Worm (Caenorhabditis elegans) whole organism, L4/young adult: ENCODE results near the gene ccdc-47.

Experiments
- W03F9.2 ChIP-seq: fragments of 150-350 bp; optimal IDR thresholded peaks from 2 replicates; lab custom pipeline; 2014; ENCODE audit warnings: missing biosample characterization, missing genetic modification characterization
- him-1 ChIP-seq: sonication (generic microtip); optimal IDR thresholded peaks from 2 replicates; lab custom pipeline; 2016; ENCODE audit warnings: missing genotype, missing genetic modification reagents, missing genetic modification characterization, missing compliant biosample characterization

DNA sequence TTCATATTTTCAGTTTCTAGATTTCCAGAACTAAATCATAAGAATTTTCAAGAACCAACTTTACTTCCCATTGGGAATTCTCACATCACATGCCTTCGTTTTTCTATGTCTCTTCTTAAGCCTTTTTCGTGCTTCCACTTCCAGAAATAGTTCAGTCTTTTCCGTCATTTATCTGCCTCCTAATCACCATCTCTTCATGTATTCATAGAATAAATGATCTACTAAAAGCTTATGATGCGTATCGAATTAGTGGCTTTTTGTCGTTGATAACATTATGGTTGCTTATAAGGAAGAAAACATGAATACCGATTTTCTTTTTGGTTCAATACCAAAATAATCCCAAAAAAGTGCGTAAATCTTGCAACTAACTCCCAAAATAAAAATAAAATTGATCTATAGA is 38.1 kb downstream of the ccdc-47 start:
- TF ChIP-seq him-1 (no peak), W03F9.2 (tag; lab: Kevin White, UChicago) (no peak)
